Fruit fly (Drosophila melanogaster): ENCODE results near the gene CG42824.

DNA sequence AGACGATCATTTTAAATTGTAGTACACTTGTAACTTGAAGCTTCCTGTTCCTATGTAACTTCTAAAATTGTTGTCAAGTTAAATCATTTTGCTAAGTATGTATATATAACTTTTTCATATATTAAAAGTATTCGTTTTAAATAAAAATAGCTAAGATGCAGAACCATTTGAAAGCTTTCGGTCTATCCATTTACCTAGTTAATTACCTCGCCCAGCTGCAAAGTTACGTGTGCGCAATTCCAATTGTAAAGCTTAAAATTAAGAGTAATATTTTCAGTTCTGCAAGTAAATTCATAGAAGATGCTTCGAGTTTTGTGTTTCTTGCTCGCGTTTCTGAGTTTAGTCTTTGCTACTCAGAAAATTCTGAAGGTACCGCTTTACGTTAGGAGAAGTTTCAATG is 3.0 kb upstream of the CG42824 start, which contains the start of gene CG5860:
- TF ChIP-seq esn (GFP tag; optimal IDR thresholded peaks at IDR 0.05) (no peak), Eip78C (GFP tag) (no peak), fd85E (GFP tag; optimal IDR thresholded peaks at IDR 0.05) (no peak), Hr39 (GFP tag; optimal IDR thresholded peaks at IDR 0.05) (no peak), CG34406 (GFP tag; optimal IDR thresholded peaks at IDR 0.05) (no peak), CG1621 (tag; optimal IDR thresholded peaks at IDR 0.05) (no peak), OdsH (GFP tag; optimal IDR thresholded peaks at IDR 0.05) (no peak), achi (GFP tag; optimal IDR thresholded peaks at IDR 0.05) (no peak), CG9139 (GFP tag; optimal IDR thresholded peaks at IDR 0.05) (no peak), CG3919 (GFP tag; optimal IDR thresholded peaks at IDR 0.05) (no peak), CG6808 (GFP tag; optimal IDR thresholded peaks at IDR 0.05) (no peak), Eip75B (GFP tag; optimal IDR thresholded peaks at IDR 0.05) (no peak)
